Fruit fly (Drosophila melanogaster): ENCODE measurements around the gene PolA2.
A peak's percentile ranks its signal among the peaks of the same experiment; 100 is the strongest.

PolA2 gene

dm6 chr3R:27223012-27223411 lies 16.0 kb upstream of the PolA2 start (continued):
- TF ChIP-seq Nf-YC (tag; optimal IDR thresholded peaks at IDR 0.05) (peak; percentile 69), CG11085 (GFP tag; IDR thresholded peaks at IDR 0.05) (no peak), Mrtf (GFP tag; IDR thresholded peaks at IDR 0.05) (no peak), Tbp (GFP tag; optimal IDR thresholded peaks at IDR 0.05) (no peak), CG2889 (GFP tag; IDR thresholded peaks at IDR 0.05) (no peak), BtbVII (GFP tag; optimal IDR thresholded peaks at IDR 0.05) (no peak), Deaf1 (tag; optimal IDR thresholded peaks at IDR 0.05) (peak; percentile 19)

- TF ChIP-seq prd (optimal IDR thresholded peaks at IDR 0.05) (no peak), prd (GFP tag; IDR thresholded peaks at IDR 0.05) (peak; percentile 53; the same call in 1 of the 3 replicates), nom (GFP tag; optimal IDR thresholded peaks at IDR 0.05) (peak; percentile 42), Drgx (GFP tag; IDR thresholded peaks at IDR 0.05) (peak; percentile 43; the same call in 1 of the 2 replicates), CG8359 (GFP tag; optimal IDR thresholded peaks at IDR 0.05; ENCODE audit: borderline replicate concordance) (no peak), CG11093 (GFP tag; IDR thresholded peaks at IDR 0.05) (no peak), Med (GFP tag) (peak; percentile 32)
Measured at dm6 chr3R:27224727-27225126, 14.2 kb upstream of the PolA2 start.

dm6 chr3R:27225490-27225889 lies 13.5 kb upstream of the PolA2 start:
- no peak for TF ChIP-seq CG10321 (GFP tag; IDR thresholded peaks at IDR 0.05)
- TF ChIP-seq sens (GFP tag) = peak; percentile 31

dm6 chr3R:27226080-27226648 lies 12.8 kb upstream of the PolA2 start:
- peak; percentile 29 for TF ChIP-seq Med (GFP tag)
- TF ChIP-seq CG6654 (GFP tag; optimal IDR thresholded peaks at IDR 0.05) = peak; percentile 97
- TF ChIP-seq CG9932 (GFP tag; IDR thresholded peaks at IDR 0.05) = no peak
- peak; percentile 92 for TF ChIP-seq cad (GFP tag; optimal IDR thresholded peaks at IDR 0.05)
- peak; percentile 58 for TF ChIP-seq Ets65A (GFP tag)
- 0 out of 3 replicates have a peak, but pooled peaks have one; percentile 26 for TF ChIP-seq HLH4C (GFP tag; IDR thresholded peaks at IDR 0.05; ENCODE audit: partially characterized antibody)
- no peak for TF ChIP-seq CG15011 (GFP tag; optimal IDR thresholded peaks at IDR 0.05)

- TF ChIP-seq Bgb (GFP tag; IDR thresholded peaks at IDR 0.05; ENCODE audit: partially characterized antibody) (peak; percentile 16; the same call in 1 of the 2 replicates), CG14965 (GFP tag; optimal IDR thresholded peaks at IDR 0.05; ENCODE audit: borderline replicate concordance) (peak; percentile 65), CG12659 (GFP tag; optimal IDR thresholded peaks at IDR 0.05) (no peak), Adf1 (GFP tag; IDR thresholded peaks at IDR 0.05) (peak; percentile 11; the same call in 1 of the 2 replicates), unc-4 (GFP tag; IDR thresholded peaks at IDR 0.05; ENCODE audit: partially characterized antibody) (0 out of 2 replicates have a peak, but pooled peaks have one; percentile 28), pita (GFP tag; optimal IDR thresholded peaks at IDR 0.05) (no peak), HmgZ (tag; optimal IDR thresholded peaks at IDR 0.05) (peak; percentile 25), Ptx1 (GFP tag; IDR thresholded peaks at IDR 0.05) (no peak), CG34224 (GFP tag; IDR thresholded peaks at IDR 0.05; ENCODE audit: partially characterized antibody) (peak; percentile 40; the same call in 1 of the 3 replicates), CTCF (GFP tag; optimal IDR thresholded peaks at IDR 0.05) (peak; percentile 84), CG9437 (GFP tag; optimal IDR thresholded peaks at IDR 0.05) (no peak), pzg (GFP tag; optimal IDR thresholded peaks at IDR 0.05) (peak; percentile 45), Dll (GFP tag; IDR thresholded peaks at IDR 0.05; ENCODE audit: partially characterized antibody) (peak; percentile 17; the same call in 1 of the 4 replicates), crp (GFP tag; optimal IDR thresholded peaks at IDR 0.05) (peak in 1 of 2 experiments; percentile 92), Dp (GFP tag; optimal IDR thresholded peaks at IDR 0.05) (peak; percentile 43), CG3847 (GFP tag; IDR thresholded peaks at IDR 0.05) (peak; percentile 29; the same call in 1 of the 2 replicates), CG13287 (GFP tag; IDR thresholded peaks at IDR 0.05; ENCODE audit: partially characterized antibody) (peak; percentile 53), MBD-R2 (GFP tag; IDR thresholded peaks at IDR 0.05) (peak; percentile 76), E2f2 (GFP tag; IDR thresholded peaks at IDR 0.05) (peak; percentile 55), Myb (GFP tag; optimal IDR thresholded peaks at IDR 0.05) (peak; percentile 90), MESR4 (GFP tag; optimal IDR thresholded peaks at IDR 0.05) (peak; percentile 15), CG16815 (GFP tag; optimal IDR thresholded peaks at IDR 0.05) (no peak)
Measured at dm6 chr3R:27228342-27228741, 10.6 kb upstream of the PolA2 start, which contains the start of gene CG42813. TSS of gene CG42813 (minus strand) at chr3R:27228561.

Data from whole organism, embryonic.